Worm (Caenorhabditis elegans): Measurements from ENCODE around the gene B0454.5.

- TF ChIP-seq ces-1 (GFP tag; optimal IDR thresholded peaks at IDR 0.05) (no peak), mab-5 (tag; optimal IDR thresholded peaks at IDR 0.05) (no peak), ceh-83 (GFP tag; optimal IDR thresholded peaks at IDR 0.05) (no peak), nhr-12 (tag; optimal IDR thresholded peaks at IDR 0.05) (no peak), nhr-28 (tag; optimal IDR thresholded peaks at IDR 0.05) (no peak), lsy-2 (tag; optimal IDR thresholded peaks at IDR 0.05) (no peak), sem-2 (GFP tag; optimal IDR thresholded peaks at IDR 0.05) (no peak)
These were observed 4.7 kb downstream of the B0454.5 start, which contains the start of gene B0454.8 for ce11 chrII:3043358-3043757.
